Fruit fly (Drosophila melanogaster): ENCODE measurements around the gene dsh.

dsh gene

DNA sequence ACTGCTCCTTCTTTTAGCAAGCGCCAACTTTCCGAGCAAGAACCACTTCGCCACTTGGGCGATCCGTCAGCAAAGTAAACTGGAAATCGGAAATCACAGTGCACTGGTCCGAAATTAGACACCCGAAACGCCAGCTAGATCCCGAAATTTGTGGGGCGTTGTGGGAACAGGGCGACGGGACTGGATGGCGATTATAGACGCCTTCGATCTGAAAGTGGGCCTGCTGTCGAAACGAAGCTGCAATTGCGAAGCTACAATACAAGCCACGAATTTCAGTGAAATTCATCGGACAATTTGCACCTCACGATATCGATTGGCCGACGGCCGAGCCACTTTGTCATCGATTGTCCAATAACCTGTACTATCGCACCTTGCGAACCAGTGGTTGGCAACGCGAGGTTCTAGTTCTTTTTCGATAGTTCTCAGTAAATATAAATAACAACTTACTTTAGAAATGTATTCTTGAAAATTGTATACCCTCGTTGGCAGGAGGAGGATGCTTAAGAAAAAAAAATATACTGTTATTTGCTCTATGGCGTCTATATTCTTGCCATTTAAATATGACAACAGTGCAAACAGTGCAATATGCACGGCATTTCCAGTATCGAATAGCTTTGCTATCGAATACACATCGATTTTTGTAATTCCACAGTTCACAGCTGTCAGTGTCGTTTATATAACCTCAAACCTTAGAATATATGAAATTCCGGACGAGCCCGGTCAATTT is 12.3 kb downstream of the dsh start, which contains the start of the genes hop and Tim8 (continued):
- TF ChIP-seq CG6765 (GFP tag; optimal IDR thresholded peaks at IDR 0.05) (no peak), B-H2 (GFP tag; optimal IDR thresholded peaks at IDR 0.05) (no peak), CG6175 (GFP tag; IDR thresholded peaks at IDR 0.05) (no peak), tx (GFP tag; optimal IDR thresholded peaks at IDR 0.05) (no peak), pita (GFP tag; optimal IDR thresholded peaks at IDR 0.05) (no peak), dati (GFP tag; IDR thresholded peaks at IDR 0.05) (no peak), Atf6 (GFP tag; IDR thresholded peaks at IDR 0.05) (no peak), CG12299 (tag; optimal IDR thresholded peaks at IDR 0.05) (no peak), hb (GFP tag; IDR thresholded peaks at IDR 0.05; ENCODE audit: partially characterized antibody) (peak; percentile 95), CG1529 (GFP tag; optimal IDR thresholded peaks at IDR 0.05) (no peak), CG30403 (GFP tag; optimal IDR thresholded peaks at IDR 0.05) (no peak), Drgx (GFP tag; IDR thresholded peaks at IDR 0.05) (no peak), ftz-f1 (GFP tag; optimal IDR thresholded peaks at IDR 0.05) (no peak), Hr3 (GFP tag; optimal IDR thresholded peaks at IDR 0.05) (no peak), odd (GFP tag; optimal IDR thresholded peaks at IDR 0.05) (no peak), trh (GFP tag; optimal IDR thresholded peaks at IDR 0.05) (no peak), Bteb2 (GFP tag; optimal IDR thresholded peaks at IDR 0.05) (no peak), fd102C (GFP tag; optimal IDR thresholded peaks at IDR 0.05) (no peak), unpg (GFP tag; optimal IDR thresholded peaks at IDR 0.05) (no peak), slp2 (GFP tag; optimal IDR thresholded peaks at IDR 0.05) (no peak), CG6683 (GFP tag; optimal IDR thresholded peaks at IDR 0.05) (no peak), ara (GFP tag; IDR thresholded peaks at IDR 0.05) (no peak), Oaz (GFP tag; IDR thresholded peaks at IDR 0.05) (no peak), gce (GFP tag; IDR thresholded peaks at IDR 0.05) (no peak), CG11247 (GFP tag; IDR thresholded peaks at IDR 0.05) (no peak), p53 (GFP tag; optimal IDR thresholded peaks at IDR 0.05) (no peak), gsb (GFP tag; IDR thresholded peaks at IDR 0.05) (no peak), dmrt11E (tag; optimal IDR thresholded peaks at IDR 0.05) (no peak), MTF-1 (GFP tag; optimal IDR thresholded peaks at IDR 0.05; ENCODE audit: borderline replicate concordance) (no peak), NFAT (GFP tag; IDR thresholded peaks at IDR 0.05) (no peak), CG16863 (GFP tag; optimal IDR thresholded peaks at IDR 0.05) (no peak), slou (GFP tag; optimal IDR thresholded peaks at IDR 0.05) (no peak), wek (GFP tag; optimal IDR thresholded peaks at IDR 0.05) (no peak), Eip74EF (GFP tag; optimal IDR thresholded peaks at IDR 0.05) (no peak), tio (GFP tag; optimal IDR thresholded peaks at IDR 0.05) (no peak), CG9215 (GFP tag; IDR thresholded peaks at IDR 0.05) (no peak), HHEX (GFP tag; optimal IDR thresholded peaks at IDR 0.05) (no peak), sisA (GFP tag; IDR thresholded peaks at IDR 0.05) (no peak), E2f1 (GFP tag; IDR thresholded peaks at IDR 0.05) (no peak), D (optimal IDR thresholded peaks at IDR 0.05) (no peak), D (GFP tag; optimal IDR thresholded peaks at IDR 0.05) (no peak), CG18599 (GFP tag; optimal IDR thresholded peaks at IDR 0.05) (no peak), ATbp (GFP tag; optimal IDR thresholded peaks at IDR 0.05) (no peak), dan (GFP tag; IDR thresholded peaks at IDR 0.05) (no peak), Doc2 (GFP tag; IDR thresholded peaks at IDR 0.05) (no peak), CG11696 (GFP tag; IDR thresholded peaks at IDR 0.05) (no peak), CrebB (tag; optimal IDR thresholded peaks at IDR 0.05) (no peak), knrl (GFP tag; IDR thresholded peaks at IDR 0.05; ENCODE audit: partially characterized antibody) (peak; percentile 91), mam (GFP tag; optimal IDR thresholded peaks at IDR 0.05) (no peak), Adf1 (GFP tag; IDR thresholded peaks at IDR 0.05) (no peak), klu (GFP tag; IDR thresholded peaks at IDR 0.05) (no peak), CG14014 (GFP tag; IDR thresholded peaks at IDR 0.05) (no peak)

All from whole organism, embryonic.